Worm (Caenorhabditis elegans) whole organism, young adult: ENCODE results near the gene gtl-2.

Experiments
- B0019.2 ChIP-seq: fragments of 200-800 bp; sonication (Bioruptor generic); conservative IDR thresholded peaks from 2 replicates; pipeline ENCODE4 v1.3.6; 2022; ENCODE audit warnings: missing genetic modification reagents, missing genetic modification characterization, missing compliant biosample characterization
- B0261.1 ChIP-seq: sonication (generic microtip); optimal IDR thresholded peaks from 2 replicates; lab custom pipeline; 2016; ENCODE audit warnings: mild to moderate bottlenecking, missing genetic modification characterization, moderate library complexity, missing compliant biosample characterization
- B0336.3 ChIP-seq: fragments of 200-800 bp; sonication (Bioruptor generic); IDR thresholded peaks from 2 replicates; pipeline ENCODE4 v1.3.6; 2022; ENCODE audit warnings: missing genetic modification characterization, missing compliant biosample characterization
- F22D6.2 ChIP-seq: sonication (generic microtip); optimal IDR thresholded peaks from 2 replicates; lab custom pipeline; 2016; ENCODE audit warnings: mild to moderate bottlenecking, missing genetic modification characterization, missing compliant biosample characterization
- F37B4.10 ChIP-seq: fragments of 200-800 bp; sonication (Bioruptor generic); IDR thresholded peaks from 2 replicates; pipeline ENCODE4 v1.3.6; 2022; ENCODE audit warnings: missing genetic modification characterization, missing compliant biosample characterization
- F49E8.2 ChIP-seq: sonication (generic microtip); optimal IDR thresholded peaks from 3 replicates; lab custom pipeline; 2017; ENCODE audit warnings: missing genetic modification characterization, mild to moderate bottlenecking, missing compliant biosample characterization, antibody characterized with exemption, moderate library complexity; ENCODE audit not compliant: insufficient read depth
- F52B5.7 ChIP-seq: sonication (generic microtip); optimal IDR thresholded peaks from 2 replicates; lab custom pipeline; 2016; ENCODE audit warnings: mild to moderate bottlenecking, missing genetic modification characterization, missing compliant biosample characterization
- K11D2.4 ChIP-seq: fragments of 200-800 bp; sonication (Bioruptor generic); IDR thresholded peaks from 2 replicates; pipeline ENCODE4 v1.3.6; 2022; ENCODE audit warnings: missing genetic modification reagents, missing genetic modification characterization, missing compliant biosample characterization
- Y95B8A.8 ChIP-seq: fragments of 200-800 bp; sonication (Bioruptor generic); IDR thresholded peaks from 2 replicates; pipeline ENCODE4 v1.3.6; 2022; ENCODE audit warnings: missing genetic modification reagents, missing genetic modification characterization, missing compliant biosample characterization
- ZK185.1 ChIP-seq: sonication (generic microtip); optimal IDR thresholded peaks from 2 replicates; lab custom pipeline; 2016; ENCODE audit warnings: mild to moderate bottlenecking, missing genetic modification characterization, missing compliant biosample characterization; ENCODE audit not compliant: poor library complexity, severe bottlenecking
- akir-1 ChIP-seq: fragments of 200-800 bp; sonication (Bioruptor generic); optimal IDR thresholded peaks from 2 replicates; lab custom pipeline; 2018; ENCODE audit warnings: mild to moderate bottlenecking, missing genetic modification characterization, moderate library complexity, missing compliant biosample characterization
- ama-1 ChIP-seq, 3 experiments: fragments of 150-350 bp in 1 of 3; sonication (generic microtip) in 2 of 3; optimal IDR thresholded peaks; 2 replicates each; lab custom pipeline; 2014 to 2018; ENCODE audit warnings: missing biosample characterization in 2 of 3, missing genetic modification characterization in 2 of 3, missing genetic modification reagents in 2 of 3
- aptf-3 ChIP-seq: fragments of 200-800 bp; sonication (Bioruptor generic); IDR thresholded peaks from 2 replicates; pipeline ENCODE4 v1.3.6; 2022; ENCODE audit warnings: missing genetic modification characterization, missing compliant biosample characterization
- attf-6 ChIP-seq: fragments of 200-800 bp; sonication (Bioruptor generic); IDR thresholded peaks from 2 replicates; pipeline ENCODE4 v1.3.6; 2022; ENCODE audit warnings: missing genetic modification reagents, missing genetic modification characterization, missing compliant biosample characterization
- bed-1 ChIP-seq: fragments of 200-800 bp; sonication (Bioruptor generic); IDR thresholded peaks from 2 replicates; pipeline ENCODE4 v1.3.6; 2022; ENCODE audit warnings: missing genetic modification reagents, missing genetic modification characterization, missing compliant biosample characterization
- ccch-3 ChIP-seq: fragments of 200-800 bp; sonication (Bioruptor generic); optimal IDR thresholded peaks from 2 replicates; lab custom pipeline; 2018; ENCODE audit warnings: mild to moderate bottlenecking, missing genetic modification characterization, missing compliant biosample characterization
- ceh-100 ChIP-seq: fragments of 200-800 bp; sonication (Bioruptor generic); IDR thresholded peaks from 2 replicates; pipeline ENCODE4 v1.3.6; 2022; ENCODE audit warnings: missing genetic modification reagents, missing genetic modification characterization, missing compliant biosample characterization
- die-1 ChIP-seq: sonication (generic microtip); optimal IDR thresholded peaks from 2 replicates; lab custom pipeline; 2016; ENCODE audit warnings: missing genotype, mild to moderate bottlenecking, missing genetic modification characterization, missing compliant biosample characterization
- dox-1 ChIP-seq: fragments of 200-800 bp; sonication (Bioruptor generic); IDR thresholded peaks from 2 replicates; pipeline ENCODE4 v1.3.6; 2022; ENCODE audit warnings: missing genetic modification reagents, missing genetic modification characterization, missing compliant biosample characterization
- dpff-1 ChIP-seq: sonication (generic microtip); optimal IDR thresholded peaks from 2 replicates; lab custom pipeline; 2017; ENCODE audit warnings: mild to moderate bottlenecking, missing genetic modification characterization, missing compliant biosample characterization
- ekl-4 ChIP-seq: fragments of 200-800 bp; sonication (Bioruptor generic); IDR thresholded peaks from 2 replicates; pipeline ENCODE4 v1.3.6; 2022; ENCODE audit warnings: missing genetic modification reagents, missing genetic modification characterization, missing compliant biosample characterization
- ets-4 ChIP-seq: fragments of 200-800 bp; sonication (Bioruptor generic); optimal IDR thresholded peaks from 2 replicates; lab custom pipeline; 2018; ENCODE audit warnings: mild to moderate bottlenecking, missing genetic modification characterization, missing compliant biosample characterization
- hmg-1.2 ChIP-seq: fragments of 200-800 bp; sonication (Bioruptor generic); IDR thresholded peaks from 2 replicates; pipeline ENCODE4 v1.3.6; 2022; ENCODE audit warnings: missing genetic modification reagents, missing genetic modification characterization, missing compliant biosample characterization
- hmg-20 ChIP-seq: fragments of 200-800 bp; sonication (Bioruptor generic); IDR thresholded peaks from 2 replicates; pipeline ENCODE4 v1.3.6; 2022; ENCODE audit warnings: missing genetic modification reagents, missing genetic modification characterization, missing compliant biosample characterization
- lin-35 ChIP-seq, 3 experiments: fragments of 150-350 bp in 2 of 3; sonication (generic microtip) in 1 of 3; optimal IDR thresholded peaks; 2 replicates each; lab custom pipeline; 2014 to 2018; ENCODE audit warnings: missing biosample characterization in 3 of 3, missing genetic modification characterization in 3 of 3, missing genetic modification reagents in 3 of 3
- lin-40 ChIP-seq: sonication (generic microtip); optimal IDR thresholded peaks from 2 replicates; lab custom pipeline; 2016; ENCODE audit warnings: missing genetic modification characterization, mild to moderate bottlenecking, missing compliant biosample characterization, missing genotype, missing genetic modification reagents
- lin-54 ChIP-seq: fragments of 200-800 bp; sonication (Bioruptor generic); optimal IDR thresholded peaks from 2 replicates; lab custom pipeline; 2018; ENCODE audit warnings: mild to moderate bottlenecking, missing genetic modification characterization, missing compliant biosample characterization
- lir-1 ChIP-seq: fragments of 200-800 bp; sonication (Bioruptor generic); conservative IDR thresholded peaks from 2 replicates; pipeline ENCODE4 v1.3.6; 2022; ENCODE audit warnings: missing genetic modification reagents, missing genetic modification characterization, missing compliant biosample characterization
- lsy-27 ChIP-seq: sonication (generic microtip); optimal IDR thresholded peaks from 2 replicates; lab custom pipeline; 2017; ENCODE audit warnings: missing genetic modification characterization, mild to moderate bottlenecking, missing compliant biosample characterization, antibody characterized with exemption, missing genotype, borderline replicate concordance; ENCODE audit not compliant: insufficient read depth
- madf-10 ChIP-seq: sonication (generic microtip); optimal IDR thresholded peaks from 2 replicates; lab custom pipeline; 2016; ENCODE audit warnings: mild to moderate bottlenecking, missing genetic modification characterization, missing compliant biosample characterization
- madf-6 ChIP-seq: fragments of 200-800 bp; sonication (Bioruptor generic); IDR thresholded peaks from 2 replicates; pipeline ENCODE4 v1.3.6; 2022; ENCODE audit warnings: missing genetic modification reagents, missing genetic modification characterization, missing compliant biosample characterization
- madf-8 ChIP-seq: fragments of 200-800 bp; sonication (Bioruptor generic); conservative IDR thresholded peaks from 2 replicates; pipeline ENCODE4 v1.3.6; 2022; ENCODE audit warnings: missing genetic modification reagents, missing genetic modification characterization, missing compliant biosample characterization
- nhr-120 ChIP-seq: fragments of 200-800 bp; sonication (Bioruptor generic); IDR thresholded peaks from 2 replicates; pipeline ENCODE4 v1.3.6; 2022; ENCODE audit warnings: missing genetic modification characterization, missing compliant biosample characterization
- nhr-27 ChIP-seq: fragments of 200-800 bp; sonication (Bioruptor generic); optimal IDR thresholded peaks from 2 replicates; lab custom pipeline; 2018; ENCODE audit warnings: mild to moderate bottlenecking, missing genetic modification characterization, moderate library complexity, missing compliant biosample characterization
- nhr-80 ChIP-seq: sonication (generic microtip); optimal IDR thresholded peaks from 2 replicates; lab custom pipeline; 2016; ENCODE audit warnings: missing genetic modification characterization, missing compliant biosample characterization
- nhr-90 ChIP-seq: sonication (generic microtip); optimal IDR thresholded peaks from 2 replicates; lab custom pipeline; 2016; ENCODE audit warnings: missing genotype, mild to moderate bottlenecking, missing genetic modification characterization, missing compliant biosample characterization
- pbrm-1 ChIP-seq: fragments of 200-800 bp; sonication (Bioruptor generic); IDR thresholded peaks from 2 replicates; pipeline ENCODE4 v1.3.6; 2022; ENCODE audit warnings: missing genetic modification reagents, missing genetic modification characterization, missing compliant biosample characterization
- rcor-1 ChIP-seq: fragments of 200-800 bp; sonication (Bioruptor generic); IDR thresholded peaks from 2 replicates; pipeline ENCODE4 v1.3.6; 2022; ENCODE audit warnings: missing genetic modification reagents, missing genetic modification characterization, missing compliant biosample characterization
- rec-8 ChIP-seq, 2 experiments: sonication (generic microtip); optimal IDR thresholded peaks; 2 replicates each; lab custom pipeline; 2016; ENCODE audit warnings: mild to moderate bottlenecking in 2 of 2, missing genetic modification characterization in 2 of 2, missing genetic modification reagents in 2 of 2, missing genotype in 2 of 2, missing biosample characterization in 1 of 2, missing compliant biosample characterization in 1 of 2, moderate library complexity in 1 of 2
- repo-1 ChIP-seq: sonication (generic microtip); optimal IDR thresholded peaks from 2 replicates; lab custom pipeline; 2017; ENCODE audit warnings: mild to moderate bottlenecking, missing genetic modification characterization, missing compliant biosample characterization
- sptf-2 ChIP-seq: fragments of 200-800 bp; sonication (Bioruptor generic); optimal IDR thresholded peaks from 2 replicates; lab custom pipeline; 2018; ENCODE audit warnings: mild to moderate bottlenecking, missing genetic modification characterization, missing compliant biosample characterization
- tlf-1 ChIP-seq: fragments of 200-800 bp; sonication (Bioruptor generic); optimal IDR thresholded peaks from 2 replicates; lab custom pipeline; 2018; ENCODE audit warnings: mild to moderate bottlenecking, missing genetic modification characterization, missing compliant biosample characterization
- xnd-1 ChIP-seq: sonication (generic microtip); optimal IDR thresholded peaks from 2 replicates; lab custom pipeline; 2016; ENCODE audit warnings: missing genotype, missing genetic modification reagents, missing genetic modification characterization, missing compliant biosample characterization
- zfh-2 ChIP-seq: fragments of 200-800 bp; sonication (Bioruptor generic); conservative IDR thresholded peaks from 2 replicates; pipeline ENCODE4 v1.3.6; 2022; ENCODE audit warnings: missing genetic modification reagents, missing genetic modification characterization, missing compliant biosample characterization
- zim-3 ChIP-seq: sonication (generic microtip); optimal IDR thresholded peaks from 2 replicates; lab custom pipeline; 2017; ENCODE audit warnings: mild to moderate bottlenecking, missing genetic modification characterization, moderate library complexity, missing compliant biosample characterization
- ztf-22 ChIP-seq: fragments of 200-800 bp; sonication (Bioruptor generic); optimal IDR thresholded peaks from 2 replicates; lab custom pipeline; 2018; ENCODE audit warnings: mild to moderate bottlenecking, missing genetic modification characterization, moderate library complexity, missing compliant biosample characterization
- ztf-6 ChIP-seq: fragments of 200-800 bp; sonication (Bioruptor generic); IDR thresholded peaks from 2 replicates; pipeline ENCODE4 v1.3.6; 2022; ENCODE audit warnings: missing genetic modification reagents, missing genetic modification characterization, missing compliant biosample characterization

Gene gtl-2

DNA sequence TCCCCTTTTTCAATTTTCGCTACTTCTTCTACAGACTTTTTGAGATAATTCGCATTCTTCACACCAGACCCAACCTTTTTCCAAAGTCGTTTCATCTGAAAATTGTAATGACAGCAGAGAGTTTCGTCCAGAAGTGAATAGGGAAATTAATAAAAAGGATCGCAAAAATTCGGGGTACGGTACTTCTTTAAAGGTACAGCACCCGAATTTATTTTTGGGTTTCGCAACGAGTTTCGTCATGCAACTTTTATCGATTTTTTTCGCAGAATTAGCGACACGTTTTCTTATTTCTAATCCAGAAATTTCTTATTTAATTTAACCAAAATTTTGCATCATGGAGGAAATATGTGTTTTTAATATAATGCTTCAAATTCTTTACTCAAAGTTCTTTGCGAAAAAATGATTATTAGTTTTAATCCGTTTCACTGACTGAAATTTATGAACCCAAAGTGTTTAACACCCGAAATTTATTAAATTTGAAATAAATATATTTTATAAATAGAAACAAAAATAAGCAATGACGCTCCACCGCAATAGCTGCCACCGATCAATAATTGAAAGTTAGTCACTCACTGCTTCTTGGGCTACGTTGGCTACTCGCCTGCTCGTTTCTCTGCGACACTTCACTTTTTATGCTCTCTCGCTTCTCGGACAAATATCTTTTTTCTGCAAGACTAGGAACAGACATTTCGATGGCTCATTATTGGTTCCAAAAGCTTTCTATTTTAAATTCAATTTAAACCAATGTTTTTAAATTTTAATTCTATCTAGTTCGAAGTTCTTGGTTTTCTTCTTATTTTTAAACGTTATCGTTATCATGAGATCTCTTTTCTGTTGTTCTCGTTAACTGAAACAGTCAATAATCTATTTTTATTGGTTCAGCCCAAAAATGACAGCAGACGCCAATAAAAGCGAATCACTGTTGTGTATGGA is 25.2 kb downstream of the gtl-2 start, which contains the start of the genes B0035.15 and dnj-1 (continued):
- TF ChIP-seq lsy-27 (tag; lab: Kevin White, UChicago), result no peak
- no peak for TF ChIP-seq ztf-22
- TF ChIP-seq nhr-90, result no peak
- TF ChIP-seq xnd-1 (tag; lab: Kevin White, UChicago), result peak; percentile 69
- no peak for TF ChIP-seq F37B4.10
- TF ChIP-seq tlf-1, result no peak
- TF ChIP-seq nhr-80, result no peak
- no peak for TF ChIP-seq zfh-2
- no peak for TF ChIP-seq rec-8 (tag; optimal IDR thresholded peaks at IDR 0.05; lab: Kevin White, UChicago)
- TF ChIP-seq akir-1 (GFP tag; lab: Kevin White, UChicago), result no peak
- no peak for TF ChIP-seq F22D6.2
- no peak for TF ChIP-seq nhr-120
- TF ChIP-seq K11D2.4, result no peak
- TF ChIP-seq dox-1 (GFP tag; lab: Robert Waterston, UW), result no peak
- peak; percentile 30; the same call in 1 of the 2 replicates for TF ChIP-seq hmg-1.2 (GFP tag; lab: Robert Waterston, UW)
- TF ChIP-seq hmg-20 (GFP tag; lab: Robert Waterston, UW), result no peak
- no peak for TF ChIP-seq sptf-2 (GFP tag; lab: Kevin White, UChicago)
- TF ChIP-seq B0336.3 (GFP tag; lab: Robert Waterston, UW), result no peak
- no peak for TF ChIP-seq F52B5.7 (tag; lab: Kevin White, UChicago)
- TF ChIP-seq zim-3, result no peak
- no peak for TF ChIP-seq ztf-6
- no peak for TF ChIP-seq attf-6
- TF ChIP-seq die-1 (tag; lab: Kevin White, UChicago), result no peak
- no peak for TF ChIP-seq ceh-100 (GFP tag; lab: Robert Waterston, UW)
- no peak for TF ChIP-seq lin-54 (GFP tag; lab: Kevin White, UChicago)
- TF ChIP-seq B0019.2 (GFP tag; lab: Robert Waterston, UW), result no peak
- no peak for TF ChIP-seq dpff-1 (tag; lab: Kevin White, UChicago)
- no peak for TF ChIP-seq F49E8.2 (tag; lab: Kevin White, UChicago)
- no peak for TF ChIP-seq lin-35 (GFP tag; optimal IDR thresholded peaks at IDR 0.05; lab: Kevin White, UChicago)
- TF ChIP-seq B0261.1 (tag; lab: Kevin White, UChicago), result no peak
- TF ChIP-seq nhr-27, result no peak
- no peak for TF ChIP-seq pbrm-1 (GFP tag; lab: Robert Waterston, UW)
- TF ChIP-seq lir-1, result no peak
- TF ChIP-seq bed-1, result no peak
- TF ChIP-seq ama-1 (optimal IDR thresholded peaks at IDR 0.05; lab: Kevin White, UChicago), result no peak
- no peak for TF ChIP-seq ama-1 (GFP tag; optimal IDR thresholded peaks at IDR 0.05; lab: Kevin White, UChicago)
- TF ChIP-seq rcor-1, result no peak
- TF ChIP-seq ekl-4 (GFP tag; lab: Robert Waterston, UW), result no peak
- no peak for TF ChIP-seq aptf-3 (GFP tag; lab: Robert Waterston, UW)
- no peak for TF ChIP-seq repo-1 (tag; lab: Kevin White, UChicago)
- TF ChIP-seq madf-8 (GFP tag; lab: Robert Waterston, UW), result peak; percentile 34; the same call in 1 of the 2 replicates
- no peak for TF ChIP-seq ZK185.1
- no peak for TF ChIP-seq ccch-3
- peak; percentile 19 for TF ChIP-seq lin-40 (tag; lab: Kevin White, UChicago)
- peak; percentile 78 for TF ChIP-seq madf-6 (GFP tag; lab: Robert Waterston, UW)
- no peak for TF ChIP-seq ets-4 (GFP tag; lab: Kevin White, UChicago)
- no peak for TF ChIP-seq Y95B8A.8 (GFP tag; lab: Robert Waterston, UW)
- TF ChIP-seq madf-10, result no peak
